Fruit fly (Drosophila melanogaster) whole organism, prepupa: ENCODE measurements around the gene CG8516.

Experiments
- Blimp-1 ChIP-seq: fragments of 200-800 bp; sonication (Bioruptor generic); optimal IDR thresholded peaks from 3 replicates; lab custom pipeline; 2017; ENCODE audit warnings: missing biosample characterization, missing genetic modification characterization, mild to moderate bottlenecking, moderate library complexity, missing genetic modification reagents
- CG10631 ChIP-seq: fragments of 200-800 bp; sonication (Bioruptor generic); optimal IDR thresholded peaks from 2 replicates; lab custom pipeline; 2016; ENCODE audit warnings: missing biosample characterization, missing genetic modification characterization
- CG10669 ChIP-seq: fragments of 200-800 bp; sonication (Bioruptor generic); optimal IDR thresholded peaks from 3 replicates; lab custom pipeline; 2018; ENCODE audit warnings: missing biosample characterization, mild to moderate bottlenecking, missing genetic modification characterization, moderate library complexity
- CG11294 ChIP-seq: fragments of 200-800 bp; sonication (Bioruptor generic); IDR thresholded peaks from 2 replicates; pipeline ENCODE4 v1.3.6; 2022; ENCODE audit warnings: missing biosample characterization, missing genetic modification characterization
- CG11762 ChIP-seq: fragments of 200-800 bp; sonication (Bioruptor generic); optimal IDR thresholded peaks from 3 replicates; lab custom pipeline; 2016; ENCODE audit warnings: missing biosample characterization, missing genetic modification characterization; ENCODE audit not compliant: insufficient read depth
- CG11902 ChIP-seq: fragments of 200-800 bp; sonication (Bioruptor generic); optimal IDR thresholded peaks from 3 replicates; lab custom pipeline; 2016; ENCODE audit warnings: missing biosample characterization, missing genetic modification characterization
- CG15336 ChIP-seq: fragments of 200-800 bp; sonication (Bioruptor generic); IDR thresholded peaks from 2 replicates; pipeline ENCODE4 v1.3.6; 2022; ENCODE audit warnings: missing biosample characterization, missing genetic modification characterization
- CG16779 ChIP-seq: fragments of 200-800 bp; sonication (Bioruptor generic); optimal IDR thresholded peaks from 3 replicates; lab custom pipeline; 2017; ENCODE audit warnings: missing biosample characterization, mild to moderate bottlenecking, missing genetic modification characterization
- CG3032 ChIP-seq: fragments of 200-800 bp; optimal IDR thresholded peaks from 2 replicates; lab custom pipeline; 2019; ENCODE audit warnings: missing biosample characterization, mild to moderate bottlenecking, missing genetic modification characterization, moderate library complexity
- CG31627 ChIP-seq: fragments of 200-800 bp; sonication (Bioruptor generic); optimal IDR thresholded peaks from 3 replicates; lab custom pipeline; 2016; ENCODE audit warnings: missing biosample characterization, missing genetic modification characterization
- CG32006 ChIP-seq: fragments of 200-800 bp; sonication (Bioruptor generic); optimal IDR thresholded peaks from 3 replicates; lab custom pipeline; 2017; ENCODE audit warnings: missing biosample characterization, mild to moderate bottlenecking, missing genetic modification characterization
- CG6163 ChIP-seq: fragments of 200-800 bp; sonication (Bioruptor generic); IDR thresholded peaks from 3 replicates; pipeline ENCODE4 v1.3.6; 2022; ENCODE audit warnings: missing biosample characterization, missing genetic modification characterization
- CG6276 ChIP-seq: fragments of 200-800 bp; sonication (Bioruptor generic); optimal IDR thresholded peaks from 2 replicates; lab custom pipeline; 2017; ENCODE audit warnings: missing biosample characterization, mild to moderate bottlenecking, missing genetic modification characterization
- CG6792 ChIP-seq: fragments of 200-800 bp; sonication (Bioruptor generic); optimal IDR thresholded peaks from 3 replicates; lab custom pipeline; 2016; ENCODE audit warnings: missing biosample characterization, missing genetic modification characterization
- CG6854 ChIP-seq: fragments of 200-800 bp; sonication (Bioruptor generic); optimal IDR thresholded peaks from 2 replicates; lab custom pipeline; 2017; ENCODE audit warnings: missing biosample characterization, mild to moderate bottlenecking, missing genetic modification characterization
- CG7368 ChIP-seq: fragments of 200-800 bp; sonication (Bioruptor generic); optimal IDR thresholded peaks from 3 replicates; lab custom pipeline; 2016; ENCODE audit warnings: missing biosample characterization, missing genetic modification characterization
- CG8119 ChIP-seq: fragments of 200-800 bp; sonication (Bioruptor generic); IDR thresholded peaks from 3 replicates; pipeline ENCODE4 v1.3.6; 2022; ENCODE audit warnings: missing biosample characterization, missing genetic modification characterization
- CG8319 ChIP-seq: fragments of 200-800 bp; sonication (Bioruptor generic); optimal IDR thresholded peaks from 3 replicates; lab custom pipeline; 2016; ENCODE audit warnings: missing biosample characterization, missing genetic modification characterization
- CG8632 ChIP-seq: fragments of 200-800 bp; sonication (Bioruptor generic); optimal IDR thresholded peaks from 3 replicates; lab custom pipeline; 2016; ENCODE audit warnings: missing biosample characterization, missing genetic modification characterization
- CG9139 ChIP-seq: fragments of 200-800 bp; sonication (Bioruptor generic); optimal IDR thresholded peaks from 3 replicates; lab custom pipeline; 2017; ENCODE audit warnings: missing biosample characterization, mild to moderate bottlenecking, missing genetic modification characterization
- Eip75B ChIP-seq: fragments of 200-800 bp; sonication (Bioruptor generic); optimal IDR thresholded peaks from 3 replicates; lab custom pipeline; 2016; ENCODE audit warnings: missing biosample characterization, missing genetic modification characterization
- Eip93F ChIP-seq: fragments of 200-800 bp; sonication (Bioruptor generic); optimal IDR thresholded peaks from 2 replicates; lab custom pipeline; 2016; ENCODE audit warnings: missing biosample characterization, mild to moderate bottlenecking, missing genetic modification characterization
- Ets21C ChIP-seq: fragments of 200-800 bp; sonication (Bioruptor generic); optimal IDR thresholded peaks from 3 replicates; lab custom pipeline; 2016; ENCODE audit warnings: missing biosample characterization, missing genetic modification characterization
- Gug ChIP-seq: fragments of 200-800 bp; sonication (Bioruptor generic); IDR thresholded peaks from 2 replicates; pipeline ENCODE4 v1.3.6; 2022; ENCODE audit warnings: missing biosample characterization, missing genetic modification characterization
- Hr38 ChIP-seq: sonication (Bioruptor generic); optimal IDR thresholded peaks from 2 replicates; lab custom pipeline; 2016; ENCODE audit warnings: missing biosample characterization, missing genetic modification characterization
- Hr4 ChIP-seq: fragments of 200-800 bp; sonication (Bioruptor generic); optimal IDR thresholded peaks from 3 replicates; lab custom pipeline; 2016; ENCODE audit warnings: missing biosample characterization, missing genetic modification characterization
- Lpt ChIP-seq: fragments of 200-800 bp; sonication (Bioruptor generic); optimal IDR thresholded peaks from 3 replicates; lab custom pipeline; 2016; ENCODE audit warnings: missing biosample characterization, missing genetic modification characterization
- Smox ChIP-seq: fragments of 200-800 bp; sonication (Bioruptor generic); optimal IDR thresholded peaks from 3 replicates; lab custom pipeline; 2016; ENCODE audit warnings: missing biosample characterization, missing genetic modification characterization
- Sox102F ChIP-seq: fragments of 200-800 bp; sonication (Bioruptor generic); optimal IDR thresholded peaks from 2 replicates; lab custom pipeline; 2016; ENCODE audit warnings: missing biosample characterization, mild to moderate bottlenecking, missing genetic modification characterization
- Sox15 ChIP-seq: fragments of 200-800 bp; sonication (Bioruptor generic); optimal IDR thresholded peaks from 3 replicates; lab custom pipeline; 2016; ENCODE audit warnings: missing biosample characterization, missing genetic modification characterization
- esn ChIP-seq: fragments of 200-800 bp; sonication (Bioruptor generic); optimal IDR thresholded peaks from 2 replicates; lab custom pipeline; 2016; ENCODE audit warnings: missing biosample characterization, mild to moderate bottlenecking, missing genetic modification characterization, moderate library complexity
- fd59A ChIP-seq: fragments of 200-800 bp; sonication (Bioruptor generic); optimal IDR thresholded peaks from 2 replicates; lab custom pipeline; 2017; ENCODE audit warnings: missing biosample characterization, mild to moderate bottlenecking, missing genetic modification characterization, missing genetic modification reagents
- fd85E ChIP-seq: fragments of 200-800 bp; sonication (Bioruptor generic); optimal IDR thresholded peaks from 3 replicates; lab custom pipeline; 2016; ENCODE audit warnings: missing biosample characterization, missing genetic modification characterization
- net ChIP-seq: fragments of 200-800 bp; sonication (Bioruptor generic); optimal IDR thresholded peaks from 3 replicates; lab custom pipeline; 2016; ENCODE audit warnings: missing biosample characterization, missing genetic modification characterization
- spab ChIP-seq: fragments of 200-800 bp; sonication (Bioruptor generic); optimal IDR thresholded peaks from 2 replicates; lab custom pipeline; 2017; ENCODE audit warnings: missing biosample characterization, mild to moderate bottlenecking, missing genetic modification characterization, missing genetic modification reagents
- ss ChIP-seq, 2 experiments: fragments of 200-800 bp; sonication (Bioruptor generic); optimal IDR thresholded peaks; 2 replicates in 1 of 2; 3 replicates in 1 of 2; lab custom pipeline; 2017 to 2018; ENCODE audit warnings: mild to moderate bottlenecking in 2 of 2, missing biosample characterization in 2 of 2, missing genetic modification characterization in 2 of 2, moderate library complexity in 1 of 2
- svp ChIP-seq: fragments of 200-800 bp; sonication (Bioruptor generic); peaks from one replicate; lab custom pipeline; 2016; ENCODE audit warnings: missing biosample characterization, missing genetic modification characterization
- topi ChIP-seq: fragments of 200-800 bp; sonication (Bioruptor generic); optimal IDR thresholded peaks from 3 replicates; lab custom pipeline; 2016; ENCODE audit warnings: missing biosample characterization, missing genetic modification characterization
- vri ChIP-seq: fragments of 200-800 bp; sonication (Bioruptor generic); optimal IDR thresholded peaks from 3 replicates; lab custom pipeline; 2016; ENCODE audit warnings: missing biosample characterization, mild to moderate bottlenecking, missing genetic modification characterization

CG8516 gene

dm6 chr3R:9747272-9747874 is 45.7 kb upstream of the CG8516 start, which contains the start of gene CG12948 (continued):
- TF ChIP-seq CG6276 (no peak), CG11902 (no peak), esn (GFP tag; lab: Kevin White, UChicago) (peak; percentile 80), ss (GFP tag; optimal IDR thresholded peaks at IDR 0.05; lab: Kevin White, UChicago) (no peak), CG6792 (peak; percentile 49), CG6854 (GFP tag; lab: Kevin White, UChicago) (peak; percentile 69), Sox15 (GFP tag; lab: Kevin White, UChicago) (no peak), CG3032 (tag; lab: Kevin White, UChicago) (peak; percentile 64)
- TF ChIP-seq, all 60 proteins: peak for 14

DNA sequence ATGACTTTTGCATAAGTTTGCCTTT is 45.4 kb upstream of the CG8516 start, which contains the start of gene PpD3:
TSS of gene PpD3 (plus strand) at position 1 of the 25 bp plus-strand sequence.
- TF ChIP-seq fd59A (GFP tag; lab: Kevin White, UChicago) = no peak

- TF ChIP-seq CG6792 (no peak), fd85E (no peak), CG10631 (no peak), topi (GFP tag; lab: Kevin White, UChicago) (no peak), CG16779 (no peak), Eip93F (no peak), CG8119 (no peak), Hr4 (GFP tag; lab: Kevin White, UChicago) (no peak), Lpt (GFP tag; lab: Kevin White, UChicago) (no peak), Eip75B (GFP tag; lab: Kevin White, UChicago) (no peak), CG6163 (no peak), Gug (GFP tag; lab: Robert Waterston, UW) (no peak), ss (GFP tag; optimal IDR thresholded peaks at IDR 0.05; lab: Kevin White, UChicago) (no peak), Sox102F (GFP tag; lab: Kevin White, UChicago) (no peak)
Observed at dm6 chr3R:9747900-9748663, 45.0 kb upstream of the CG8516 start.

dm6 chr3R:9754487-9754886 is 38.6 kb upstream of the CG8516 start, which contains the start of gene Tti1:
TSS of gene Tti1 (minus strand) at chr3R:9754686.
- TF ChIP-seq net (no peak), svp (GFP tag; lab: Kevin White, UChicago) (no peak), Gug (GFP tag; lab: Robert Waterston, UW) (no peak), Hr4 (GFP tag; lab: Kevin White, UChicago) (no peak)

- TF ChIP-seq CG10669 (GFP tag; lab: Kevin White, UChicago) (no peak), CG7368 (GFP tag; lab: Kevin White, UChicago) (no peak), spab (GFP tag; lab: Kevin White, UChicago) (no peak)
Observed at dm6 chr3R:9756187-9756586, 36.9 kb upstream of the CG8516 start, which contains the start of the genes Alg12 and Rpt3R. TSS of gene Alg12 (plus strand) at chr3R:9756491. TSS of gene Rpt3R (minus strand) at chr3R:9756510.

DNA sequence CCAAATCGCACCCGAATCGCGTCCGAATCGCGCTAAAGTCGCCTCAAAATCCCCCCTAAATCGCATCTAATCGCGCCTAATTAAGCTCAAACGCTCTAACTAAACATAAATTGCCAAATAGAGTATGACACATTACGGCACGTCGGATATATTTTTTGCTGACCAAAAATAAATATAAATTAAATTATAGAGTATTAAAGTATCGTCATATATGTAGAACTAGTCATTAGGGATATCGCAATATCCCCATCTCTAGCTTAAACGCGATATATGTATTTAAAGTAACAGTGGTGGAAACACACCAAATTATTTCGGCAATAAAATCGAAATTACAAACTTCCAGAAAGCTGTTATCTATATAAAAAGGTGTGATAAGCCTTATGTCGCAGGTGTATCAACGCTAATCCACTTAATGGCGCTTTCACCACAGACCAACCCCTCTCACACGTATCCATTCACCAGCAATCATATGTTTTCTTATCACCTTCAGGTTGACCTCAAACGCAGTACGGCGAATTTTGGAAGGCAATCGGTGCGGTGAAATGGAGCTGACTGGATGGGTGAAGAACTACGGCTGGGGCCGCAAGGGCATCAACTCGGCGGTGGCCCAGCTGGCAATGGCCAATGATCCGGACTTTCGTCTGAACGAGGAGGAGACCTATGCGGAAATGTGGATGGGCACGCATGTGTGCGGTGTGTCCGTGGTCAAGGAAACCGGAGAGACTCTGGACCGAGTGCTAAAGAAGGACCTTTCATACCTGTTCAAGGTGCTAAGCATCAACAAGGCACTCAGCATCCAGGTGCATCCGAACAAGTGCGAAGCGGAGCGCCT is 33.5 kb upstream of the CG8516 start, which contains the start of gene Mpi:
TSS of gene Mpi (plus strand) at position 263 of the 832 bp plus-strand sequence.
- TF ChIP-seq CG6163 (no peak), Blimp-1 (GFP tag; lab: Kevin White, UChicago) (no peak), Smox (GFP tag; lab: Kevin White, UChicago) (no peak), CG11762 (GFP tag; lab: Kevin White, UChicago) (no peak), esn (GFP tag; lab: Kevin White, UChicago) (peak; percentile 34), CG11294 (GFP tag; lab: Robert Waterston, UW) (no peak), svp (GFP tag; lab: Kevin White, UChicago) (peak; percentile 98), Hr38 (GFP tag; lab: Kevin White, UChicago) (no peak), CG31627 (GFP tag; lab: Kevin White, UChicago) (no peak), CG8632 (GFP tag; lab: Kevin White, UChicago) (no peak), CG7368 (GFP tag; lab: Kevin White, UChicago) (no peak), vri (GFP tag; lab: Kevin White, UChicago) (no peak), CG8119 (0 out of 3 replicates have a peak, but pooled peaks have one; percentile 23), Ets21C (GFP tag; lab: Kevin White, UChicago) (no peak), ss (GFP tag; optimal IDR thresholded peaks at IDR 0.05; lab: Kevin White, UChicago) (no peak), CG9139 (GFP tag; lab: Kevin White, UChicago) (no peak), CG11902 (no peak), CG32006 (GFP tag; lab: Kevin White, UChicago) (no peak), CG3032 (tag; lab: Kevin White, UChicago) (peak; percentile 36), CG8319 (GFP tag; lab: Kevin White, UChicago) (no peak), CG15336 (GFP tag; lab: Robert Waterston, UW) (no peak), Gug (GFP tag; lab: Robert Waterston, UW) (no peak)
